Fruit fly (Drosophila melanogaster) whole organism, pupa: ENCODE data around the gene Ndae1.

Experiments used
- CG13204 ChIP-seq: fragments of 200-800 bp; sonication (Bioruptor generic); optimal IDR thresholded peaks from 2 replicates; lab custom pipeline; 2018; ENCODE audit warnings: missing biosample characterization, mild to moderate bottlenecking, missing genetic modification characterization, moderate library complexity
- CG14655 ChIP-seq: fragments of 200-800 bp; sonication (Bioruptor generic); optimal IDR thresholded peaks from 3 replicates; lab custom pipeline; 2017; ENCODE audit warnings: mild to moderate bottlenecking, missing biosample characterization, missing genetic modification reagents, missing genetic modification characterization
- CG15710 ChIP-seq: fragments of 200-800 bp; sonication (Bioruptor generic); optimal IDR thresholded peaks from 2 replicates; lab custom pipeline; 2018; ENCODE audit warnings: missing biosample characterization, mild to moderate bottlenecking, missing genetic modification characterization, moderate library complexity
- CG32121 ChIP-seq: fragments of 200-800 bp; sonication (Bioruptor generic); IDR thresholded peaks from 2 replicates; pipeline ENCODE4 v1.3.6; 2022; ENCODE audit warnings: missing biosample characterization, missing genetic modification characterization
- CG8159 ChIP-seq: fragments of 200-800 bp; sonication (Bioruptor generic); optimal IDR thresholded peaks from 3 replicates; lab custom pipeline; 2018; ENCODE audit warnings: missing biosample characterization, mild to moderate bottlenecking, missing genetic modification characterization, moderate library complexity
- CG8301 ChIP-seq: fragments of 200-800 bp; sonication (Bioruptor generic); optimal IDR thresholded peaks from 2 replicates; lab custom pipeline; 2018; ENCODE audit warnings: missing biosample characterization, mild to moderate bottlenecking, missing genetic modification characterization
- D1 ChIP-seq: fragments of 200-800 bp; sonication (Bioruptor generic); optimal IDR thresholded peaks from 2 replicates; lab custom pipeline; 2018; ENCODE audit warnings: missing biosample characterization, mild to moderate bottlenecking, missing genetic modification characterization, moderate library complexity
- EcR ChIP-seq: fragments of 200-800 bp; sonication (Bioruptor generic); optimal IDR thresholded peaks from 3 replicates; lab custom pipeline; 2019; ENCODE audit warnings: missing biosample characterization, missing genetic modification characterization, mild to moderate bottlenecking, moderate library complexity, missing genetic modification reagents
- Pif1B ChIP-seq: fragments of 200-800 bp; sonication (Bioruptor generic); optimal IDR thresholded peaks from 3 replicates; lab custom pipeline; 2016; ENCODE audit warnings: missing biosample characterization, missing genetic modification characterization
- Snoo ChIP-seq: fragments of 200-800 bp; sonication (Bioruptor generic); optimal IDR thresholded peaks from 3 replicates; lab custom pipeline; 2017; ENCODE audit warnings: missing biosample characterization, mild to moderate bottlenecking, missing genetic modification characterization, inconsistent platforms
- fd96Ca ChIP-seq: fragments of 200-800 bp; sonication (Bioruptor generic); IDR thresholded peaks from 3 replicates; pipeline ENCODE4 v1.3.6; 2022; ENCODE audit warnings: missing biosample characterization, missing genetic modification characterization
- rn ChIP-seq: fragments of 200-800 bp; sonication (Bioruptor generic); IDR thresholded peaks from 2 replicates; pipeline ENCODE4 v1.3.6; 2022; ENCODE audit warnings: missing biosample characterization, missing genetic modification characterization

DNA sequence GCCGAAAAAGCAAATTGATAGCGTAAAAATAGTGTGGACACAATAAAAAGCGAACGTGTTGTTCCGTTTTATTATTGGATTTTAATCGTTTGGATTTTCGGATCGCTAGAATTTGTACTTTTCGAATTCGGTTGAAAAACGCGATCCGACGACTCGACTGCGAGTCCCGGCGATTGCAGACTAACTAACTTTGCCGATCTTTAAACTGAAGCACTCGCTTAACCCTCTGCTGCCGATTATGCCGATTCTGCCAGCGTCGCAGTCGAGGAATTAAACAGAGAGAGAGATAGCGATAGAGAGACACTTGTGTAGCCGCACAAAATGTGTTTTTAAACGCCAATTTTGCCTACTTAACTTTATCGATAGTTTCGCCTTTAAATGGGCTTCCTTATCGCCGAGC, 8.8 kb downstream of the Ndae1 start:
- no peak for TF ChIP-seq EcR
- TF ChIP-seq CG32121 (GFP tag; lab: Robert Waterston, UW) = no peak
- no peak for TF ChIP-seq CG8301 (tag; lab: Kevin White, UChicago)
- no peak for TF ChIP-seq CG8159
- no peak for TF ChIP-seq Snoo (tag; lab: Kevin White, UChicago)
- no peak for TF ChIP-seq CG13204 (GFP tag; lab: Kevin White, UChicago)
- no peak for TF ChIP-seq rn (GFP tag; lab: Robert Waterston, UW)
- no peak for TF ChIP-seq fd96Ca (GFP tag; lab: Robert Waterston, UW)
- no peak for TF ChIP-seq Pif1B (GFP tag; lab: Kevin White, UChicago)
- no peak for TF ChIP-seq CG14655 (GFP tag; lab: Kevin White, UChicago)
- TF ChIP-seq D1 (tag; lab: Kevin White, UChicago) = no peak
- no peak for TF ChIP-seq CG15710
